Worm (Caenorhabditis elegans): Measurements from ENCODE around the gene Y54E2A.8.

DNA sequence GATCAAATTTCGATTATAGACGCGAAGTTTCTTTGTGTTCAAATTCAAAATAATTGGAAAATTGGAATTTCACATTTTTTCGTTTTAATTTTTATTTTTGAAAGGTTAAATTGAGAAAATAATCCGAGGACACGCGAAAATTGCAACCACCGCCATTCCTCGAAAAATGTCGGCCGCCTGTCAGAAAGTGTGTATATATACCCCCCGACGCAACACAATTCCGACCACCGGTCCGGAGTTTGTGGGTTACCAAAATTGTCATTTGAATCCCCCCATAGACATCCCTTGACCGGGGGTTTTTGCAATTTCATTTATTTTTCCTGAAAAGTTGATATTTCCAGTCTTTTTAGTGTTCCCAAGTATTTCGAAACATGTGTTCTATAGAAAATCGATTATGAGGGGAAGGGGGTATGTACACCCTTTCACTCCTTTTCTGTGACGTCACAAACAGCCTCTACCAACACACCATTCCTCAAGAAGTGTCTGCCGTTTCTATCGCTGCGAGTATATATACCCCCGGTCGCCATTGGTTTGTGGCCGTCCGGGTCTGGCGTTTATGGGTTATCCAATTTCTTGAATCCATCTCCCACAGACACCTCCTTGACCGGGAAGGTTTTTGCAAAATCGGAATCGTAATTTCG lies 26.2 kb downstream of the Y54E2A.8 start, which contains the start of gene W01D2.3:
- TF ChIP-seq hlh-17 (GFP tag; optimal IDR thresholded peaks at IDR 0.05; ENCODE audit: borderline replicate concordance) (no peak), sptf-1 (tag; optimal IDR thresholded peaks at IDR 0.05) (no peak), pqm-1 (tag; optimal IDR thresholded peaks at IDR 0.05) (no peak), lin-14 (GFP tag; optimal IDR thresholded peaks at IDR 0.05) (peak; percentile 73), ama-1 (optimal IDR thresholded peaks at IDR 0.05) (no peak), unc-130 (tag; optimal IDR thresholded peaks at IDR 0.05) (no peak), skn-1 (tag; optimal IDR thresholded peaks at IDR 0.05) (peak; percentile 61), snpc-4 (tag; optimal IDR thresholded peaks at IDR 0.05) (peak; percentile 99)

All from whole organism, L1 larva.